Worm (Caenorhabditis elegans) whole organism, young adult: Measurements from ENCODE around the gene hil-1.

ENCODE experiments used
- F52B5.7 ChIP-seq: sonication (generic microtip); optimal IDR thresholded peaks from 2 replicates; lab custom pipeline; 2016; ENCODE audit warnings: mild to moderate bottlenecking, missing genetic modification characterization, missing compliant biosample characterization
- F57C9.4 ChIP-seq: sonication (generic microtip); optimal IDR thresholded peaks from 2 replicates; lab custom pipeline; 2017; ENCODE audit warnings: mild to moderate bottlenecking, missing genetic modification characterization, missing compliant biosample characterization
- T07F8.4 ChIP-seq: sonication (generic microtip); optimal IDR thresholded peaks from 2 replicates; lab custom pipeline; 2016; ENCODE audit warnings: mild to moderate bottlenecking, missing genetic modification characterization, moderate library complexity, missing compliant biosample characterization
- ama-1 ChIP-seq, 3 experiments: fragments of 150-350 bp in 1 of 3; sonication (generic microtip) in 2 of 3; optimal IDR thresholded peaks; 2 replicates each; lab custom pipeline; 2014 to 2018; ENCODE audit warnings: missing biosample characterization in 2 of 3, missing genetic modification characterization in 2 of 3, missing genetic modification reagents in 2 of 3
- attf-6 ChIP-seq: fragments of 200-800 bp; sonication (Bioruptor generic); IDR thresholded peaks from 2 replicates; pipeline ENCODE4 v1.3.6; 2022; ENCODE audit warnings: missing genetic modification reagents, missing genetic modification characterization, missing compliant biosample characterization
- ceh-58 ChIP-seq: fragments of 200-800 bp; sonication (Bioruptor generic); IDR thresholded peaks from 2 replicates; pipeline ENCODE4 v1.3.6; 2022; ENCODE audit warnings: missing genetic modification characterization, missing compliant biosample characterization
- hlh-26 ChIP-seq: fragments of 200-800 bp; sonication (Bioruptor generic); conservative IDR thresholded peaks from 2 replicates; pipeline ENCODE4 v1.3.6; 2022; ENCODE audit warnings: missing genetic modification reagents, missing genetic modification characterization, missing compliant biosample characterization
- pbrm-1 ChIP-seq: fragments of 200-800 bp; sonication (Bioruptor generic); IDR thresholded peaks from 2 replicates; pipeline ENCODE4 v1.3.6; 2022; ENCODE audit warnings: missing genetic modification reagents, missing genetic modification characterization, missing compliant biosample characterization
- ztf-18 ChIP-seq: sonication (generic microtip); optimal IDR thresholded peaks from 2 replicates; lab custom pipeline; 2016; ENCODE audit warnings: missing genotype, mild to moderate bottlenecking, missing genetic modification characterization, missing compliant biosample characterization
- ztf-26 ChIP-seq: sonication (generic microtip); optimal IDR thresholded peaks from 2 replicates; lab custom pipeline; 2017; ENCODE audit warnings: missing genetic modification characterization, missing compliant biosample characterization
- ztf-28 ChIP-seq: fragments of 200-800 bp; sonication (Bioruptor generic); IDR thresholded peaks from 2 replicates; pipeline ENCODE4 v1.3.6; 2022; ENCODE audit warnings: missing genetic modification reagents, missing genetic modification characterization, missing compliant biosample characterization

DNA sequence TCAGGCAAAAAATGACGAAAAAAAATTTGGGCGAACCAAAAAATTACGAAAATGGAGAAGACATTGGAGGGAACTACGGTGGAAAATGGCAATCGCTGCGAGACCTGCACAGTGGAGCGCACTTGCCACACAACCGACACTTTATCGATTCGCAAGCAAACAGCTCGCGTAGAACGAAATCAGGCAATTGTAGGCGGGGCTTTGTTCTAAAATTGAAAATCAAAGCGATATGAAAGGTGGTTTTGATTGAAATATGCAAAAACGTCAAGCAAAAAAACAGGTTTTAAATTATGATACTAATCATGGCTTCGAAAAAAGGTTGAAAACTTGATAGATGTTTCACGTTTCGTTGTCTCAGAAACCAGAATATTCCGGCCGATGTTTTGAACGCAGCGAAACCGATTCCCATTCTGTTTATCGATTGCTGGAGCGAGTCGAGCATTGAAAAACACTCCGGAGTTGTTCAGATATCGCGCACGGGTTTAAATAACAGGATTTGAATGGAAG is 52.7 kb downstream of the hil-1 start, which contains the start of the genes fib-1 and mut-15:
- TF ChIP-seq T07F8.4 (no peak), hlh-26 (GFP tag; lab: Robert Waterston, UW) (no peak), ztf-26 (tag; lab: Kevin White, UChicago) (peak; percentile 75), ztf-18 (tag; lab: Kevin White, UChicago) (peak; percentile 50), ceh-58 (GFP tag; lab: Robert Waterston, UW) (no peak), ama-1 (optimal IDR thresholded peaks at IDR 0.05; lab: Kevin White, UChicago) (no peak), ama-1 (GFP tag; optimal IDR thresholded peaks at IDR 0.05; lab: Kevin White, UChicago) (no peak), pbrm-1 (peak; percentile 91), F57C9.4 (no peak), ztf-28 (GFP tag; lab: Robert Waterston, UW) (peak; percentile 95), F52B5.7 (tag; lab: Kevin White, UChicago) (no peak), attf-6 (GFP tag; lab: Robert Waterston, UW) (0 out of 2 replicates have a peak, but pooled peaks have one; percentile 42)
